Worm (Caenorhabditis elegans) whole organism, mixed stage, embryonic: Measurements from ENCODE around the gene rps-28.
A peak's percentile ranks its signal among the peaks of the same experiment; 100 is the strongest.
"Not testable (repeated sequence)": the region's sequence is repeated elsewhere in the genome, so short reads cannot be mapped to it uniquely, and the experiment has no call there.

Experiments used
- M03D4.4 ChIP-seq: sonication (generic microtip); optimal IDR thresholded peaks from 2 replicates; lab custom pipeline; 2017; ENCODE audit warnings: mild to moderate bottlenecking, missing genetic modification characterization, missing compliant biosample characterization
- bed-3 ChIP-seq: fragments of 200-800 bp; sonication (Bioruptor generic); optimal IDR thresholded peaks from 3 replicates; lab custom pipeline; 2018; ENCODE audit warnings: mild to moderate bottlenecking, missing genetic modification characterization, moderate library complexity, missing compliant biosample characterization
- blmp-1 ChIP-seq: fragments of 150-350 bp; optimal IDR thresholded peaks from 2 replicates; lab custom pipeline; 2014; ENCODE audit warnings: missing biosample characterization, missing genetic modification characterization
- ceh-39 ChIP-seq: fragments of 150-350 bp; optimal IDR thresholded peaks from 2 replicates; lab custom pipeline; 2014; ENCODE audit warnings: missing biosample characterization, missing genetic modification characterization
- ceh-43 ChIP-seq: fragments of 200-800 bp; sonication (Bioruptor generic); optimal IDR thresholded peaks from 2 replicates; lab custom pipeline; 2018; ENCODE audit warnings: mild to moderate bottlenecking, missing genetic modification characterization, moderate library complexity, missing compliant biosample characterization
- ceh-83 ChIP-seq: fragments of 200-800 bp; sonication (Bioruptor generic); optimal IDR thresholded peaks from 2 replicates; lab custom pipeline; 2018; ENCODE audit warnings: mild to moderate bottlenecking, missing genetic modification characterization, missing compliant biosample characterization
- ces-1 ChIP-seq: fragments of 150-350 bp; optimal IDR thresholded peaks from 2 replicates; lab custom pipeline; 2014; ENCODE audit warnings: missing biosample characterization, missing genetic modification reagents, missing genetic modification characterization
- cnd-1 ChIP-seq: fragments of 200-800 bp; sonication (Bioruptor generic); optimal IDR thresholded peaks from 2 replicates; lab custom pipeline; 2018; ENCODE audit warnings: mild to moderate bottlenecking, missing genetic modification characterization, missing compliant biosample characterization
- drap-1 ChIP-seq: fragments of 200-800 bp; sonication (Bioruptor generic); optimal IDR thresholded peaks from 3 replicates; lab custom pipeline; 2018; ENCODE audit warnings: mild to moderate bottlenecking, missing genetic modification characterization, missing compliant biosample characterization
- elt-3 ChIP-seq: fragments of 150-350 bp; optimal IDR thresholded peaks from 2 replicates; lab custom pipeline; 2014; ENCODE audit warnings: missing biosample characterization, missing genetic modification characterization
- ham-2 ChIP-seq: fragments of 200-800 bp; sonication (Bioruptor generic); optimal IDR thresholded peaks from 2 replicates; lab custom pipeline; 2018; ENCODE audit warnings: mild to moderate bottlenecking, missing genetic modification characterization, missing compliant biosample characterization
- hlh-1 ChIP-seq: fragments of 150-350 bp; optimal IDR thresholded peaks from 2 replicates; lab custom pipeline; 2014; ENCODE audit warnings: missing biosample characterization, missing genetic modification reagents, missing genetic modification characterization
- lsy-2 ChIP-seq: fragments of 150-350 bp; optimal IDR thresholded peaks from 2 replicates; lab custom pipeline; 2014; ENCODE audit warnings: missing biosample characterization, missing genetic modification characterization
- mab-5 ChIP-seq: fragments of 150-350 bp; optimal IDR thresholded peaks from 2 replicates; lab custom pipeline; 2014; ENCODE audit warnings: missing biosample characterization, missing genetic modification characterization
- mep-1 ChIP-seq: fragments of 150-350 bp; optimal IDR thresholded peaks from 2 replicates; lab custom pipeline; 2017; ENCODE audit warnings: missing biosample characterization, missing genetic modification reagents, missing genetic modification characterization, inconsistent platforms
- mls-2 ChIP-seq: sonication (generic microtip); optimal IDR thresholded peaks from 2 replicates; lab custom pipeline; 2016; ENCODE audit warnings: mild to moderate bottlenecking, missing genetic modification characterization, moderate library complexity, missing compliant biosample characterization
- nhr-2 ChIP-seq: fragments of 150-350 bp; optimal IDR thresholded peaks from 2 replicates; lab custom pipeline; 2014; ENCODE audit warnings: missing biosample characterization, missing genetic modification characterization
- nhr-237 ChIP-seq: fragments of 150-350 bp; optimal IDR thresholded peaks from 2 replicates; lab custom pipeline; 2014; ENCODE audit warnings: missing biosample characterization, missing genetic modification characterization
- nhr-28 ChIP-seq: fragments of 150-350 bp; optimal IDR thresholded peaks from 2 replicates; lab custom pipeline; 2014; ENCODE audit warnings: missing biosample characterization, missing genetic modification characterization
- nhr-76 ChIP-seq: sonication (generic microtip); optimal IDR thresholded peaks from 2 replicates; lab custom pipeline; 2017; ENCODE audit warnings: missing biosample characterization, missing genetic modification characterization
- pha-4 ChIP-seq: fragments of 150-350 bp; optimal IDR thresholded peaks from 2 replicates; lab custom pipeline; 2018; ENCODE audit warnings: missing biosample characterization, missing genetic modification reagents, missing genetic modification characterization
- sem-2 ChIP-seq: fragments of 200-800 bp; sonication (Bioruptor generic); optimal IDR thresholded peaks from 2 replicates; lab custom pipeline; 2018; ENCODE audit warnings: mild to moderate bottlenecking, missing genetic modification characterization, missing compliant biosample characterization
- snpc-4 ChIP-seq: fragments of 150-350 bp; optimal IDR thresholded peaks from 2 replicates; lab custom pipeline; 2014; ENCODE audit warnings: missing biosample characterization, missing genetic modification characterization
- unc-120 ChIP-seq: sonication (generic microtip); optimal IDR thresholded peaks from 2 replicates; lab custom pipeline; 2017; ENCODE audit warnings: missing genetic modification characterization, missing compliant biosample characterization; ENCODE audit not compliant: poor library complexity, severe bottlenecking
- unc-39 ChIP-seq: fragments of 150-350 bp; optimal IDR thresholded peaks from 2 replicates; lab custom pipeline; 2014; ENCODE audit warnings: missing biosample characterization, missing genetic modification characterization
- unc-62 ChIP-seq: fragments of 150-350 bp; optimal IDR thresholded peaks from 2 replicates; lab custom pipeline; 2014; ENCODE audit warnings: missing biosample characterization, missing genetic modification reagents, missing genetic modification characterization
- zip-8 ChIP-seq: fragments of 150-350 bp; optimal IDR thresholded peaks from 2 replicates; lab custom pipeline; 2014; ENCODE audit warnings: missing biosample characterization, missing genetic modification characterization
- ztf-11 ChIP-seq: fragments of 150-350 bp; optimal IDR thresholded peaks from 2 replicates; lab custom pipeline; 2014; ENCODE audit warnings: missing biosample characterization, missing genetic modification characterization

Gene rps-28

ce11 chrIV:1632593-1632992, 26.9 kb upstream of the rps-28 start:
- TF ChIP-seq lsy-2 (tag; lab: Kevin White, UChicago) = no peak
- TF ChIP-seq cnd-1 = no peak
- TF ChIP-seq mep-1 (tag; lab: Kevin White, UChicago) = no peak
- TF ChIP-seq ceh-43 (GFP tag; lab: Kevin White, UChicago) = no peak
- no peak for TF ChIP-seq blmp-1 (tag; lab: Kevin White, UChicago)
- TF ChIP-seq M03D4.4 (tag; lab: Kevin White, UChicago) = no peak
- TF ChIP-seq ham-2 = peak; percentile 51

DNA sequence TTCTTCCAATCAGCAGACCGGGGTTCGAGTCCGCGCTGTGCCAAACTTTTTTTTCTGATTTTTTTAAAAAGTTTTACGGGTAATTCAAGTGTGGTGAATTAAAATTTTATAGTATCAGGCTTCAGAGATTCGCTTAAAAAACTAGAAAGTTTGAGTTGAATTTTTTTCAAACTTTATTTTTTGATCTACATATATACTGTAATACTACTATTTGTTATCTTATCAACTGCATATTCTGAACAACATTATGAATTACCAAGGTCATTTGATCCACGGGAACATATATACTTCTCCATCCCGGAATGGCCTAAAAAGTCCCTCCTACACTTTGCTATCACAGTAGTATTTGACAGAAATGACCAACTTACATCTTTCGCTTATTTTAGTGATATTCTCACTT, 26.0 kb upstream of the rps-28 start, which contains the start of gene Y41D4B.6:
Gene Y41D4B.6 (plus strand): TSS at position 301 of the 400 bp plus-strand sequence.
- TF ChIP-seq mab-5 (tag; lab: Kevin White, UChicago) = no peak
- TF ChIP-seq nhr-237 (tag; lab: Kevin White, UChicago) = no peak
- no peak for TF ChIP-seq unc-62 (GFP tag; lab: Kevin White, UChicago)
- no peak for TF ChIP-seq M03D4.4 (tag; lab: Kevin White, UChicago)
- TF ChIP-seq lsy-2 (tag; lab: Kevin White, UChicago) = no peak
- no peak for TF ChIP-seq drap-1
- TF ChIP-seq ham-2 = no peak
- TF ChIP-seq nhr-28 (tag; lab: Kevin White, UChicago) = no peak
- TF ChIP-seq ceh-39 (tag; lab: Kevin White, UChicago) = no peak
- TF ChIP-seq, all 35 proteins: peak for 0

ce11 chrIV:1637333-1637732, 22.2 kb upstream of the rps-28 start:
- TF ChIP-seq unc-39 (no peak), mab-5 (tag; lab: Kevin White, UChicago) (no peak), sem-2 (GFP tag; lab: Kevin White, UChicago) (no peak), zip-8 (tag; lab: Kevin White, UChicago) (no peak), M03D4.4 (tag; lab: Kevin White, UChicago) (no peak), nhr-2 (tag; lab: Kevin White, UChicago) (no peak)

- not testable (repeated sequence) for TF ChIP-seq lsy-2, pha-4, hlh-1 (tag; lab: Kevin White, UChicago)
These were observed 14.3 kb upstream of the rps-28 start, which contains the start of gene nhr-274 for ce11 chrIV:1645198-1645597. nhr-274 (minus strand) TSS chrIV:1645298.

ce11 chrIV:1649349-1649748, 10.1 kb upstream of the rps-28 start:
- TF ChIP-seq nhr-76 (tag; lab: Kevin White, UChicago) (no peak), mls-2 (tag; lab: Kevin White, UChicago) (no peak), mep-1 (tag; lab: Kevin White, UChicago) (no peak), elt-3 (tag; lab: Kevin White, UChicago) (no peak), unc-62 (GFP tag; lab: Kevin White, UChicago) (no peak), ces-1 (GFP tag; lab: Kevin White, UChicago) (no peak), nhr-237 (tag; lab: Kevin White, UChicago) (no peak), blmp-1 (tag; lab: Kevin White, UChicago) (no peak), unc-120 (tag; lab: Kevin White, UChicago) (no peak), zip-8 (tag; lab: Kevin White, UChicago) (no peak), ceh-43 (GFP tag; lab: Kevin White, UChicago) (no peak), ztf-11 (no peak), drap-1 (no peak), ham-2 (no peak), snpc-4 (no peak), nhr-2 (tag; lab: Kevin White, UChicago) (no peak), ceh-83 (GFP tag; lab: Kevin White, UChicago) (no peak), bed-3 (GFP tag; lab: Kevin White, UChicago) (no peak), hlh-1 (tag; lab: Kevin White, UChicago) (no peak)

DNA sequence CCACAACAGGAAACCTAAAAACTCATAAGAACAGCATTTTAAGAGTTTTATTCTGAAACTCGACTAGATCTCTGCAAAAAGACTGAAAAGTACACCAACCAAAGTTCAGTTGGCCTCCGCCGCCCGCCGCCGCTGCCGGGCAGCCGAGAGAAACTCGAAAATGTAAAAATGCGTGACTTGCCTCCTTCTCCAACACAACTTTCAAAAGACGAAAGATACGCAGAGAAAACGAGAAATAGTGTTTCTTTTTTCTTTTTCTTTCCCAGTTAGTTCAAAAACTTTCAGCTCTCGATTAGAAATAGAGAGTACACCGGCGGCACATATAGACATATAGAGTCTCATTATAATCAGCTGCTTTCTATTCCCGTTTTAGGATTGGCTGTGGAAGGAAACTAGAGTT, 9.7 kb upstream of the rps-28 start:
- TF ChIP-seq nhr-237 (tag; lab: Kevin White, UChicago) (peak; percentile 4), ceh-43 (GFP tag; lab: Kevin White, UChicago) (no peak)

DNA sequence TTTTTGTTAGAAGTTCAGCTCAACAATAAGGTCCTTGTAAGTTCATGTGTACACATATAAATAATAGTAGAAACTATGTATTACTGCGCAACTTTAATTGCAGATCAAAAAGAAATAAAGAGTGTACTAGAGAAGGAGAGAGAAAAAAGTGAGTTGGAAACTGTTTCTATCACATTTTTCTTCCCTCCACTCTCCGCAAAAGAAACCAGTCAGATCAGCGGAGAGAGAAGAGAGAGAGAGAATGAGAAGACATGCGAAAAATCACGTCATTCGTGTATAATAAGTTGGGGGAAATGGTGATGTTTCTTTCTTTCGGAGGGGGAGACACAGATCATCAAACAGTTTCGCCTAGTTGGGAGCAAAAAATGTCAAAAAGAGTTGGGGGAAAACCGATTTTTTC, 4.2 kb upstream of the rps-28 start:
- no peak for TF ChIP-seq hlh-1 (tag; lab: Kevin White, UChicago)
- TF ChIP-seq pha-4 (tag; lab: Kevin White, UChicago) = peak; percentile 13
- no peak for TF ChIP-seq ceh-83 (GFP tag; lab: Kevin White, UChicago)
- peak; percentile 54 for TF ChIP-seq nhr-237 (tag; lab: Kevin White, UChicago)
